Fruit fly (Drosophila melanogaster) whole organism, pupa: ENCODE data around the gene Or10a.
A peak's percentile ranks its signal among the peaks of the same experiment; 100 is the strongest.

ENCODE experiments used
- CG10348 ChIP-seq: fragments of 200-800 bp; sonication (Bioruptor generic); IDR thresholded peaks from 2 replicates; pipeline ENCODE4 v1.3.6; 2022; ENCODE audit warnings: missing biosample characterization, missing genetic modification characterization
- CG12605 ChIP-seq: fragments of 200-800 bp; sonication (Bioruptor generic); IDR thresholded peaks from 2 replicates; pipeline ENCODE4 v1.3.6; 2022; ENCODE audit warnings: missing biosample characterization, missing genetic modification characterization
- CG13204 ChIP-seq: fragments of 200-800 bp; sonication (Bioruptor generic); optimal IDR thresholded peaks from 2 replicates; lab custom pipeline; 2018; ENCODE audit warnings: missing biosample characterization, mild to moderate bottlenecking, missing genetic modification characterization, moderate library complexity
- CG14655 ChIP-seq: fragments of 200-800 bp; sonication (Bioruptor generic); optimal IDR thresholded peaks from 3 replicates; lab custom pipeline; 2017; ENCODE audit warnings: mild to moderate bottlenecking, missing biosample characterization, missing genetic modification reagents, missing genetic modification characterization
- CG15710 ChIP-seq: fragments of 200-800 bp; sonication (Bioruptor generic); optimal IDR thresholded peaks from 2 replicates; lab custom pipeline; 2018; ENCODE audit warnings: missing biosample characterization, mild to moderate bottlenecking, missing genetic modification characterization, moderate library complexity
- CG17806 ChIP-seq: fragments of 200-800 bp; sonication (Bioruptor generic); optimal IDR thresholded peaks from 2 replicates; lab custom pipeline; 2018; ENCODE audit warnings: missing biosample characterization, mild to moderate bottlenecking, missing genetic modification characterization, moderate library complexity
- CG32121 ChIP-seq: fragments of 200-800 bp; sonication (Bioruptor generic); IDR thresholded peaks from 2 replicates; pipeline ENCODE4 v1.3.6; 2022; ENCODE audit warnings: missing biosample characterization, missing genetic modification characterization
- CG34367 ChIP-seq: fragments of 200-800 bp; sonication (Bioruptor generic); optimal IDR thresholded peaks from 2 replicates; lab custom pipeline; 2018; ENCODE audit warnings: missing biosample characterization, mild to moderate bottlenecking, missing genetic modification characterization
- CG4496 ChIP-seq: fragments of 200-800 bp; sonication (Bioruptor generic); IDR thresholded peaks from 3 replicates; pipeline ENCODE4 v1.3.6; 2022; ENCODE audit warnings: missing biosample characterization, missing genetic modification characterization
- CG8159 ChIP-seq: fragments of 200-800 bp; sonication (Bioruptor generic); optimal IDR thresholded peaks from 3 replicates; lab custom pipeline; 2018; ENCODE audit warnings: missing biosample characterization, mild to moderate bottlenecking, missing genetic modification characterization, moderate library complexity
- CG8301 ChIP-seq: fragments of 200-800 bp; sonication (Bioruptor generic); optimal IDR thresholded peaks from 2 replicates; lab custom pipeline; 2018; ENCODE audit warnings: missing biosample characterization, mild to moderate bottlenecking, missing genetic modification characterization
- CG9948 ChIP-seq: fragments of 200-800 bp; sonication (Bioruptor generic); optimal IDR thresholded peaks from 2 replicates; lab custom pipeline; 2018; ENCODE audit warnings: missing biosample characterization, mild to moderate bottlenecking, missing genetic modification characterization, moderate library complexity
- D1 ChIP-seq: fragments of 200-800 bp; sonication (Bioruptor generic); optimal IDR thresholded peaks from 2 replicates; lab custom pipeline; 2018; ENCODE audit warnings: missing biosample characterization, mild to moderate bottlenecking, missing genetic modification characterization, moderate library complexity
- EcR ChIP-seq: fragments of 200-800 bp; sonication (Bioruptor generic); optimal IDR thresholded peaks from 3 replicates; lab custom pipeline; 2019; ENCODE audit warnings: missing biosample characterization, missing genetic modification characterization, mild to moderate bottlenecking, moderate library complexity, missing genetic modification reagents
- Ets98B ChIP-seq: fragments of 200-800 bp; sonication (Bioruptor generic); IDR thresholded peaks from 2 replicates; pipeline ENCODE4 v1.3.6; 2022; ENCODE audit warnings: missing biosample characterization, missing genetic modification characterization
- Pif1A ChIP-seq: fragments of 200-800 bp; sonication (Bioruptor generic); optimal IDR thresholded peaks from 3 replicates; lab custom pipeline; 2016; ENCODE audit warnings: missing biosample characterization, missing genetic modification characterization
- Pif1B ChIP-seq: fragments of 200-800 bp; sonication (Bioruptor generic); optimal IDR thresholded peaks from 3 replicates; lab custom pipeline; 2016; ENCODE audit warnings: missing biosample characterization, missing genetic modification characterization
- Snoo ChIP-seq: fragments of 200-800 bp; sonication (Bioruptor generic); optimal IDR thresholded peaks from 3 replicates; lab custom pipeline; 2017; ENCODE audit warnings: missing biosample characterization, mild to moderate bottlenecking, missing genetic modification characterization, inconsistent platforms
- fd96Ca ChIP-seq: fragments of 200-800 bp; sonication (Bioruptor generic); IDR thresholded peaks from 3 replicates; pipeline ENCODE4 v1.3.6; 2022; ENCODE audit warnings: missing biosample characterization, missing genetic modification characterization
- gl ChIP-seq: fragments of 200-800 bp; sonication (Bioruptor generic); optimal IDR thresholded peaks from 2 replicates; lab custom pipeline; 2018; ENCODE audit warnings: missing biosample characterization, mild to moderate bottlenecking, missing genetic modification characterization
- rn ChIP-seq: fragments of 200-800 bp; sonication (Bioruptor generic); IDR thresholded peaks from 2 replicates; pipeline ENCODE4 v1.3.6; 2022; ENCODE audit warnings: missing biosample characterization, missing genetic modification characterization

Or10a gene

DNA sequence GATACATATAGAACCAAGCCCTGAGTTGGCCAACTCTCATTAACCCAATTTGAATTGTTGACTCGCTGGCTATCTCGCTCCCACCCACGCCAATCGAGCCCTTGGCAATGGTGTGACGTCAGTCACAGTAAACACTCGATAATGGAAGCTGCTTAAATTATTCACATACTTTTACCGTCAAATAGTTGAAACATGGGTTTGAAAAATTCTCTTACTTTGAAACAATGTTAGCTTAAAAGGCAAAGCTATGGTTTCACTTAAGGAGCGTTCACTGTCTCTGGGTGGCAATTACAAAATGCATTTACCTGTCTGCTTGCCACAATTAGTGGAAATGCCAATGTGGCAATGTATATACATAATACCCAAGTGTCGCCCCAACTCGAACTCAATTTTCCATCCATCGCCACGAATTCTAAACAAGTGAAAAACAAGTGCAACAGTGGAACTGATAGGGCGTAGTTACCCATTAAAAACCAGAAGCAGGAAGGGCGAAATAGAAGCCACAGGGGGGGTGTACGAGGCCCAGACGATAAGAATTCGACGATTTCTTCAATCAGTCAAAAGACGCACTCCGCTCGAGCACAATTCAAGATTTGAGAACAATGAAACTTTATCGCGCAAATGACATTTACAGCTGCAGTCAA is 32.4 kb upstream of the Or10a start:
- TF ChIP-seq CG32121 (GFP tag; lab: Robert Waterston, UW) (peak; percentile 61; the same call in 1 of the 2 replicates), CG8159 (tag; lab: Kevin White, UChicago) (peak; percentile 38), rn (GFP tag; lab: Robert Waterston, UW) (no peak), Pif1B (GFP tag; lab: Kevin White, UChicago) (peak; percentile 12), CG12605 (GFP tag; lab: Robert Waterston, UW) (peak; percentile 46; the same call in 1 of the 2 replicates), CG14655 (peak; percentile 51), D1 (no peak), CG4496 (peak; percentile 82), CG15710 (tag; lab: Kevin White, UChicago) (peak; percentile 51), CG8301 (tag; lab: Kevin White, UChicago) (peak; percentile 40), EcR (GFP tag; lab: Kevin White, UChicago) (no peak), CG9948 (peak; percentile 24), Ets98B (GFP tag; lab: Robert Waterston, UW) (peak; percentile 63), CG10348 (no peak), CG34367 (tag; lab: Kevin White, UChicago) (peak; percentile 24), fd96Ca (peak; percentile 62; the same call in 2 of the 3 replicates), CG17806 (tag; lab: Kevin White, UChicago) (peak; percentile 5), gl (tag; lab: Kevin White, UChicago) (no peak), CG13204 (GFP tag; lab: Kevin White, UChicago) (no peak), Snoo (peak; percentile 75), Pif1A (GFP tag; lab: Kevin White, UChicago) (peak; percentile 55)

DNA sequence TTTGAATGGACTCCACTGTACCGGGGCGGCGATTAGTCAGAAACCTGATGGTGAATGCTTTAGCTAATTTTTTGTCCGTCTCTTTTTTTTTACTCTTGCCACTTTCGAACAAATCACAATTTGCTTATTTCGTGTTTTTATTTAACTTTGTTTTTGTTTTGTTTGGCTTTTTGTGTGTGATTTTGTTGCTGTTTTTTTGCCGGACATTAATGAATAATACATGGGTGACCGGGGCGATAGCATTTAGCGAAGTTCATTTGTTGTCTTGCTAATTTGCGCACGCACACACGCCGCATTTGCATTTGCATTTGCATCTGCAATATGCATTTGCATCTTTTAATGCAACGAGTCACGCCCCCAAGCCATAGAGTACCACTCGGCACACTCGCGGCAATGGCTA is 31.4 kb upstream of the Or10a start:
- TF ChIP-seq Ets98B (GFP tag; lab: Robert Waterston, UW) (0 out of 2 replicates have a peak, but pooled peaks have one; percentile 27), CG12605 (GFP tag; lab: Robert Waterston, UW) (no peak; the same call in 1 of the 2 replicates)

DNA sequence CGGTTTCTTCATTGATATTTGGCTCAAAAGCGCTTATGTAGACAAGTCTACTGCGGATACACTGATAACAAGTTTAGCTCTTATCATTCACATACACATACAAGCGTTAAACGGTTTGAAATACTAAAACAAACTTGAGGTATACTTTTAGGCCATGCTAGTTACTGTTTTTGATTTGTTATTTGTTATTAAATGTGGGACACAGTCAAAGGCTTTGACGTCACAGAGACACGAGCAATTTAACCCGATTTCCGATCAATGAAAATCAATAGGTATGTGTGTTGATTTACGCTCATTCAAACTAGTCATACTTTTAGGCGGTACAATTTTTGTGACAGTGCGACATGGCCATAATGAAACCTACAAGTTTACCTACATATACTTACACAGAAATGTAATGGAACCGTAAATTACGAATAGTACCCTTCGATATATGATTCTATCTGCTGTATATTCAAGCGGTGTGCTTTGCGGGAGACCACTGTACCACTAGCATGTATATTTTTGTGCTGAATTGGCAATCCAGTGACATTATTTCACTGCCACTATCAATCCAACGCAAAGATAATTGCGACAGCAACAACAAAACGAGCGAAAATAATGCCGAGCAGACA is 29.7 kb upstream of the Or10a start:
- TF ChIP-seq CG17806 (tag; lab: Kevin White, UChicago), result peak; percentile 62
- peak; percentile 76 for TF ChIP-seq Pif1B (GFP tag; lab: Kevin White, UChicago)
- peak; percentile 68 for TF ChIP-seq CG8159 (tag; lab: Kevin White, UChicago)
- peak; percentile 70; the same call in 1 of the 2 replicates for TF ChIP-seq CG10348
- peak; percentile 75 for TF ChIP-seq Pif1A (GFP tag; lab: Kevin White, UChicago)
- TF ChIP-seq CG34367 (tag; lab: Kevin White, UChicago), result peak; percentile 72
- TF ChIP-seq gl (tag; lab: Kevin White, UChicago), result peak; percentile 50
- TF ChIP-seq fd96Ca, result peak; percentile 94
- TF ChIP-seq CG4496, result peak; percentile 95
- peak; percentile 89 for TF ChIP-seq CG32121 (GFP tag; lab: Robert Waterston, UW)
- 0 out of 2 replicates have a peak, but pooled peaks have one; percentile 45 for TF ChIP-seq rn (GFP tag; lab: Robert Waterston, UW)
- peak; percentile 87 for TF ChIP-seq CG12605 (GFP tag; lab: Robert Waterston, UW)
- no peak for TF ChIP-seq D1
- peak; percentile 69 for TF ChIP-seq CG15710 (tag; lab: Kevin White, UChicago)
- TF ChIP-seq CG8301 (tag; lab: Kevin White, UChicago), result peak; percentile 68
- peak; percentile 87 for TF ChIP-seq Ets98B (GFP tag; lab: Robert Waterston, UW)
- TF ChIP-seq CG13204 (GFP tag; lab: Kevin White, UChicago), result no peak
- TF ChIP-seq Snoo, result peak; percentile 76
- TF ChIP-seq CG14655, result peak; percentile 76
- peak; percentile 66 for TF ChIP-seq CG9948
- TF ChIP-seq EcR (GFP tag; lab: Kevin White, UChicago), result no peak
- TF ChIP-seq, all 21 proteins: peak for 18

DNA sequence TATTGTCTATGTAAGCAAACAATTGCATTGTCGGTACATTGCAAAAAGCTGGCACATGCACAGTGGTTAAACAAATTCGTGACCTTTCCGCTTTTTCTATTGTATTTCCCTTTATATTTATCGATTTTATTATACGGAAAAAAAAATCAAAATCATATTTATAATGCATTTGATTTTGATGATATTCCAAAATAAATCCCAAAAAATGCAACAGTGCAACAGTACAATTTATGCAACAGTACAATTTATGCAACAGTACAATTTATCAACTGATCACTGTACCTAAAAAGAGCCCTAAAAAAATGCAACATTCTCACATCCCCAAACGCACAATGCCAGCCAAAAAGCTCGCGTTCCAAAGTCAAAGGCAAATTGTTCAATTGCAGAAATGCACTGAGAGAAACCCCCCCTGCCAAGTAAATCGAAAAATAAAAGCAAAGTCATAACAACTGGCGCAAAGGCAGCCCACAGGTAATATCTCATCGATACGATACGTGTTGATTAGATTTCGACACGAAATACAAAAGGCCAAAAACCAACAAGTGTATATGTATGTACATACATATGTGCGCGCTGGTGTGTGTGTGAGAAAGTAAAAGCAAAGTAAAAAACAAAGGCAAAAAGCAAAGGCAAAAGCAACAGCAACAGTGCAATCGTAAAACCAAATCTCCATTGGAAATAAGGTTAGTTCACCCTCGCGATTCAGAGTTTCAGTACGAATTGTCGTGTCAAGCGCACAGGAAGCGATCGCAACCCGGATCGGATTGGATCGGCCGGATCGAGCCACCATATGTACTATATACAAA is 24.8 kb upstream of the Or10a start, which contains the start of gene Sk1:
TSS of gene Sk1 (plus strand) at position 711 of the 806 bp plus-strand sequence.
- TF ChIP-seq CG4496 (0 out of 3 replicates have a peak, but pooled peaks have one; percentile 12), Snoo (peak; percentile 19), CG17806 (tag; lab: Kevin White, UChicago) (no peak)
- TF ChIP-seq, all 21 proteins: peak for 2

DNA sequence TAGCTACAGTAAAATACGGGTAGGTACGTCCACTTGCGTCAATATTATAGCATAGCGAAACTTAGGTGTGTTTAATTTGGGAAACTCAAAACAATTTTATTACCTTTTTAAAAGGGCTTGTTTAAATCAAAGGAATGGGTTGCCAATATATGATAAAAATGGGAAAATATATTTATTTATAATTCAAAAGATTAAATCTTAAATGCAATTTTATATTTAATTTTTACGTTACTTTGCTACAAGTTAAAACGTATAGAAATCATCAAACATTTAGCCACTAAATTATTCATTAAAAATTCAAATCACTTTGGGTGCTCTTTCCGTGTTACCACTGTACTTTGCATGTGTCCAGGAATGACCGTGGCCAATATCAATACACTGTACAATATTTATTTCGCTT is 23.7 kb upstream of the Or10a start:
- TF ChIP-seq CG8301 (tag; lab: Kevin White, UChicago), result no peak
- TF ChIP-seq CG9948, result no peak
- no peak for TF ChIP-seq fd96Ca
- TF ChIP-seq CG14655, result no peak
- TF ChIP-seq Pif1A (GFP tag; lab: Kevin White, UChicago), result no peak
- no peak for TF ChIP-seq CG10348
- no peak for TF ChIP-seq CG4496
- TF ChIP-seq Snoo, result no peak
- TF ChIP-seq CG17806 (tag; lab: Kevin White, UChicago), result no peak
- no peak for TF ChIP-seq CG13204 (GFP tag; lab: Kevin White, UChicago)
- no peak for TF ChIP-seq D1
- TF ChIP-seq gl (tag; lab: Kevin White, UChicago), result no peak
- no peak for TF ChIP-seq rn (GFP tag; lab: Robert Waterston, UW)
- no peak for TF ChIP-seq CG12605 (GFP tag; lab: Robert Waterston, UW)
- no peak for TF ChIP-seq CG15710 (tag; lab: Kevin White, UChicago)
- TF ChIP-seq CG34367 (tag; lab: Kevin White, UChicago), result no peak
- TF ChIP-seq Ets98B (GFP tag; lab: Robert Waterston, UW), result no peak
- no peak for TF ChIP-seq Pif1B (GFP tag; lab: Kevin White, UChicago)
- TF ChIP-seq CG32121 (GFP tag; lab: Robert Waterston, UW), result no peak
- TF ChIP-seq CG8159 (tag; lab: Kevin White, UChicago), result no peak
